ENCODE assay signal across 1 fruit fly cellular context in the genomic region with DNA sequence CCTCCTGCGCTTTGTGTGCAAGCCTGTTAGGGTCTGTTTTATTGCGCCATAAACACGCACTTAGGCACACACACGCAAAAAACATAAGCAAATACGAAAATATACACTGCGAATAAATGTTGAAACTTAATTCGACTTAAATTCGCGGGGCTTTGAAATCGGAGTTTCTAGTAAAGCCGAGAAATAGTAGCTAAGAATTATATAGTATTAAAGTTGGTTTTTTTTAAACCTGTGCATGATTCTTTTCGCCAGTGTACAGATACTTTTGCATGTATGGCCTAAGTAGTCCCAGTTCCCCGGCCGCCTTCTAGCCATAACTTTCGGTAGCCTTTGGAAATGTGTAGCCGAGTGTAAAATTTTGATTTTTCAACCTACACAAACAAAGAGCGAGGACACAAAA.
A peak's percentile ranks its signal among the peaks of the same experiment; 100 is the strongest.
TF ChIP-seq lines count a peak whose summit lies in the region.

No protein-coding gene starts in this region.

TF ChIP-seq in whole organism, embryonic, 481 proteins besides CTCF, POLR2A, EP300 and RAD21 (continued from another document):
- TF ChIP-seq row (GFP tag; IDR thresholded peaks at IDR 0.05; lab: Robert Waterston, UW) (peak; percentile 43; the same call in 1 of the 3 replicates), bcd (GFP tag; optimal IDR thresholded peaks at IDR 0.05; lab: Kevin White, UChicago) (peak; percentile 15), ci (GFP tag; IDR thresholded peaks at IDR 0.05; lab: Robert Waterston, UW) (no peak), CG7839 (tag; optimal IDR thresholded peaks at IDR 0.05; lab: Kevin White, UChicago) (peak; percentile 39), CG12236 (GFP tag; optimal IDR thresholded peaks at IDR 0.05; lab: Kevin White, UChicago) (no peak), lilli (GFP tag; optimal IDR thresholded peaks at IDR 0.05; lab: Kevin White, UChicago) (peak; percentile 9), cwo (GFP tag; optimal IDR thresholded peaks at IDR 0.05; lab: Kevin White, UChicago) (peak; percentile 10), Ada2b (GFP tag; IDR thresholded peaks at IDR 0.05; lab: Robert Waterston, UW) (peak; percentile 22; the same call in 1 of the 2 replicates), CG15269 (tag; optimal IDR thresholded peaks at IDR 0.05; lab: Kevin White, UChicago) (peak; percentile 1), hbn (GFP tag; IDR thresholded peaks at IDR 0.05; lab: Robert Waterston, UW; ENCODE audit: partially characterized antibody) (no peak), CG7963 (GFP tag; IDR thresholded peaks at IDR 0.05; lab: Robert Waterston, UW; ENCODE audit: partially characterized antibody) (no peak), caup (GFP tag; optimal IDR thresholded peaks at IDR 0.05; lab: Kevin White, UChicago; ENCODE audit: severe bottlenecking) (peak; percentile 34), Xrp1 (GFP tag; IDR thresholded peaks at IDR 0.05; lab: Robert Waterston, UW) (peak; percentile 30; the same call in 1 of the 2 replicates), Ravus (GFP tag; IDR thresholded peaks at IDR 0.05; lab: Robert Waterston, UW) (no peak), sens (GFP tag; lab: Kevin White, UChicago) (peak; percentile 55), CG13775 (GFP tag; optimal IDR thresholded peaks at IDR 0.05; lab: Kevin White, UChicago) (no peak), CG15514 (GFP tag; optimal IDR thresholded peaks at IDR 0.05; lab: Kevin White, UChicago) (peak; percentile 6), Dbx (GFP tag; IDR thresholded peaks at IDR 0.05; lab: Robert Waterston, UW) (0 out of 3 replicates have a peak, but pooled peaks have one; percentile 42), abd-A (tag; optimal IDR thresholded peaks at IDR 0.05; lab: Kevin White, UChicago) (peak; percentile 32), ind (GFP tag; optimal IDR thresholded peaks at IDR 0.05; lab: Kevin White, UChicago) (peak; percentile 12), CG9932 (GFP tag; IDR thresholded peaks at IDR 0.05; lab: Robert Waterston, UW) (0 out of 2 replicates have a peak, but pooled peaks have one; percentile 31), CG6791 (GFP tag; IDR thresholded peaks at IDR 0.05; lab: Robert Waterston, UW; ENCODE audit: partially characterized antibody) (no peak), CG31224 (GFP tag; IDR thresholded peaks at IDR 0.05; lab: Robert Waterston, UW) (no peak), CG30020 (tag; optimal IDR thresholded peaks at IDR 0.05; lab: Kevin White, UChicago) (no peak), prd (optimal IDR thresholded peaks at IDR 0.05; lab: Kevin White, UChicago) (no peak), prd (GFP tag; IDR thresholded peaks at IDR 0.05; lab: Robert Waterston, UW) (peak; percentile 36; the same call in 1 of the 3 replicates), Fer3 (tag; optimal IDR thresholded peaks at IDR 0.05; lab: Kevin White, UChicago) (peak; percentile 14), CG4730 (GFP tag; IDR thresholded peaks at IDR 0.05; lab: Robert Waterston, UW) (no peak), Drgx (GFP tag; IDR thresholded peaks at IDR 0.05; lab: Robert Waterston, UW) (no peak), hkb (optimal IDR thresholded peaks at IDR 0.05; lab: Kevin White, UChicago) (no peak), hkb (GFP tag; IDR thresholded peaks at IDR 0.05; lab: Robert Waterston, UW) (0 out of 2 replicates have a peak, but pooled peaks have one; percentile 14), bsh (GFP tag; optimal IDR thresholded peaks at IDR 0.05; lab: Kevin White, UChicago) (peak in 1 of 2 experiments; percentile 5), ERR (GFP tag; optimal IDR thresholded peaks at IDR 0.05; lab: Kevin White, UChicago) (no peak), CG18599 (GFP tag; optimal IDR thresholded peaks at IDR 0.05; lab: Kevin White, UChicago) (peak; percentile 45), CG12769 (tag; optimal IDR thresholded peaks at IDR 0.05; lab: Kevin White, UChicago) (peak; percentile 11), CG11504 (tag; optimal IDR thresholded peaks at IDR 0.05; lab: Kevin White, UChicago) (peak; percentile 40), CG10565 (GFP tag; optimal IDR thresholded peaks at IDR 0.05; lab: Kevin White, UChicago) (no peak), Bgb (GFP tag; IDR thresholded peaks at IDR 0.05; lab: Robert Waterston, UW; ENCODE audit: partially characterized antibody) (no peak), Ptx1 (GFP tag; IDR thresholded peaks at IDR 0.05; lab: Robert Waterston, UW) (0 out of 2 replicates have a peak, but pooled peaks have one; percentile 11), z (GFP tag; IDR thresholded peaks at IDR 0.05; lab: Robert Waterston, UW) (no peak), Hmr (GFP tag; optimal IDR thresholded peaks at IDR 0.05; lab: Kevin White, UChicago) (peak; percentile 25), CG2678 (tag; optimal IDR thresholded peaks at IDR 0.05; lab: Kevin White, UChicago) (peak; percentile 27), Sox102F (GFP tag; optimal IDR thresholded peaks at IDR 0.05; lab: Kevin White, UChicago) (peak; percentile 19), ac (GFP tag; optimal IDR thresholded peaks at IDR 0.05; lab: Kevin White, UChicago) (no peak), CG2889 (GFP tag; IDR thresholded peaks at IDR 0.05; lab: Robert Waterston, UW) (0 out of 3 replicates have a peak, but pooled peaks have one; percentile 26), slbo (GFP tag; IDR thresholded peaks at IDR 0.05; lab: Robert Waterston, UW) (peak; percentile 42; the same call in 1 of the 2 replicates), Fer1 (GFP tag; optimal IDR thresholded peaks at IDR 0.05; lab: Kevin White, UChicago) (peak; percentile 11), CG43689 (GFP tag; IDR thresholded peaks at IDR 0.05; lab: Robert Waterston, UW) (no peak), CG7987 (GFP tag; optimal IDR thresholded peaks at IDR 0.05; lab: Kevin White, UChicago) (no peak), ranshi (GFP tag; IDR thresholded peaks at IDR 0.05; lab: Robert Waterston, UW) (no peak), lmd (GFP tag; IDR thresholded peaks at IDR 0.05; lab: Robert Waterston, UW) (peak; percentile 42; the same call in 1 of the 2 replicates), zfh1 (GFP tag; IDR thresholded peaks at IDR 0.05; lab: Robert Waterston, UW) (0 out of 3 replicates have a peak, but pooled peaks have one; percentile 41), gem (tag; optimal IDR thresholded peaks at IDR 0.05; lab: Kevin White, UChicago) (peak; percentile 40), CG9727 (GFP tag; optimal IDR thresholded peaks at IDR 0.05; lab: Kevin White, UChicago) (no peak), Abd-B (GFP tag; optimal IDR thresholded peaks at IDR 0.05; lab: Kevin White, UChicago) (no peak), PHDP (tag; optimal IDR thresholded peaks at IDR 0.05; lab: Kevin White, UChicago) (peak; percentile 3), CG7556 (GFP tag; optimal IDR thresholded peaks at IDR 0.05; lab: Kevin White, UChicago) (peak; percentile 12), CG10654 (GFP tag; optimal IDR thresholded peaks at IDR 0.05; lab: Kevin White, UChicago) (no peak), CG15011 (GFP tag; optimal IDR thresholded peaks at IDR 0.05; lab: Kevin White, UChicago) (no peak), CG10147 (GFP tag; optimal IDR thresholded peaks at IDR 0.05; lab: Kevin White, UChicago) (no peak)
TF ChIP-seq in whole organism, embryonic: peak in this region for 45.
